Worm (Caenorhabditis elegans): ENCODE results near the gene Y1A5A.1.

- no peak for TF ChIP-seq B0310.2 (tag; optimal IDR thresholded peaks at IDR 0.05)
- TF ChIP-seq ets-7 (tag; optimal IDR thresholded peaks at IDR 0.05): no peak
- TF ChIP-seq hnd-1 (tag; optimal IDR thresholded peaks at IDR 0.05): no peak
- no peak for TF ChIP-seq hmg-4 (GFP tag; optimal IDR thresholded peaks at IDR 0.05)
Observed at ce11 chrIII:4012036-4012435, 25.6 kb upstream of the Y1A5A.1 start, which contains the start of gene C36E8.4.

All from whole organism, early embryonic.